Worm (Caenorhabditis elegans): ENCODE results near the gene fbxc-34.

The fbxc-34 gene

ce11 chrII:953052-953451 is 22.1 kb downstream of the fbxc-34 start:
- no peak for TF ChIP-seq jun-1 (tag; optimal IDR thresholded peaks at IDR 0.05)
- no peak for TF ChIP-seq nhr-43 (tag; optimal IDR thresholded peaks at IDR 0.05; ENCODE audit: poor library complexity, severe bottlenecking)
- TF ChIP-seq nhr-23 (tag; optimal IDR thresholded peaks at IDR 0.05), result no peak
- no peak for TF ChIP-seq nhr-12 (tag; optimal IDR thresholded peaks at IDR 0.05)
- no peak for TF ChIP-seq R02D3.7 (tag; optimal IDR thresholded peaks at IDR 0.05)
- TF ChIP-seq pha-4 (tag; optimal IDR thresholded peaks at IDR 0.05), result no peak
- no peak for TF ChIP-seq tbx-2 (tag; optimal IDR thresholded peaks at IDR 0.05)
- no peak for TF ChIP-seq nhr-28 (tag; optimal IDR thresholded peaks at IDR 0.05)
- TF ChIP-seq ceh-16 (tag; optimal IDR thresholded peaks at IDR 0.05), result no peak

ce11 chrII:954626-955025 is 23.7 kb downstream of the fbxc-34 start, which contains the start of gene fbxc-7:
Gene fbxc-7, plus strand, starts transcription at chrII:954926.
- peak; percentile 26 for TF ChIP-seq elt-2 (tag; optimal IDR thresholded peaks at IDR 0.05)

- TF ChIP-seq lsy-12 (tag; optimal IDR thresholded peaks at IDR 0.05) (no peak), nhr-28 (tag; optimal IDR thresholded peaks at IDR 0.05) (no peak), unc-39 (tag; optimal IDR thresholded peaks at IDR 0.05) (no peak), lin-15B (tag; optimal IDR thresholded peaks at IDR 0.05) (no peak), daf-12 (tag; optimal IDR thresholded peaks at IDR 0.05) (no peak), ZK546.5 (tag; optimal IDR thresholded peaks at IDR 0.05) (no peak), nhr-237 (tag; optimal IDR thresholded peaks at IDR 0.05) (no peak), pha-4 (tag; optimal IDR thresholded peaks at IDR 0.05) (no peak), snpc-4 (tag; optimal IDR thresholded peaks at IDR 0.05) (no peak), nfya-1 (tag; optimal IDR thresholded peaks at IDR 0.05; ENCODE audit: insufficient read depth) (no peak), ztf-4 (tag; optimal IDR thresholded peaks at IDR 0.05) (no peak), nhr-76 (tag; optimal IDR thresholded peaks at IDR 0.05) (no peak), skn-1 (tag; optimal IDR thresholded peaks at IDR 0.05) (no peak), ceh-16 (tag; optimal IDR thresholded peaks at IDR 0.05) (no peak), nhr-12 (tag; optimal IDR thresholded peaks at IDR 0.05) (no peak), jun-1 (tag; optimal IDR thresholded peaks at IDR 0.05) (no peak)
These were observed 27.6 kb downstream of the fbxc-34 start, which contains the start of gene sdz-4 for ce11 chrII:958618-959017. Gene sdz-4, plus strand, starts transcription at chrII:958918.

ce11 chrII:960218-960617 is 29.2 kb downstream of the fbxc-34 start, which contains the start of the genes C32B5.18 and C32B5.7:
Gene C32B5.18, plus strand, starts transcription at chrII:960518.
Gene C32B5.7, plus strand, starts transcription at chrII:960528.
- no peak for TF ChIP-seq hmg-11 (tag; optimal IDR thresholded peaks at IDR 0.05)
- TF ChIP-seq snpc-4 (tag; optimal IDR thresholded peaks at IDR 0.05), result no peak
- TF ChIP-seq zag-1 (tag; optimal IDR thresholded peaks at IDR 0.05), result no peak
- TF ChIP-seq ZK546.5 (tag; optimal IDR thresholded peaks at IDR 0.05), result no peak
- no peak for TF ChIP-seq nhr-237 (tag; optimal IDR thresholded peaks at IDR 0.05)
- TF ChIP-seq skn-1 (tag; optimal IDR thresholded peaks at IDR 0.05), result no peak
- TF ChIP-seq eor-1 (tag; optimal IDR thresholded peaks at IDR 0.05), result no peak
- no peak for TF ChIP-seq nhr-76 (tag; optimal IDR thresholded peaks at IDR 0.05)
- no peak for TF ChIP-seq elt-3 (tag; optimal IDR thresholded peaks at IDR 0.05)
- no peak for TF ChIP-seq egl-27 (tag; optimal IDR thresholded peaks at IDR 0.05)
- no peak for TF ChIP-seq nhr-43 (tag; optimal IDR thresholded peaks at IDR 0.05; ENCODE audit: poor library complexity, severe bottlenecking)
- TF ChIP-seq mml-1 (tag; optimal IDR thresholded peaks at IDR 0.05), result no peak
- no peak for TF ChIP-seq fos-1 (tag; optimal IDR thresholded peaks at IDR 0.05)
- no peak for TF ChIP-seq unc-39 (tag; optimal IDR thresholded peaks at IDR 0.05)

- TF ChIP-seq tbx-2 (tag; optimal IDR thresholded peaks at IDR 0.05) (no peak), nfya-1 (tag; optimal IDR thresholded peaks at IDR 0.05; ENCODE audit: insufficient read depth) (no peak), fos-1 (tag; optimal IDR thresholded peaks at IDR 0.05) (no peak), nhr-43 (tag; optimal IDR thresholded peaks at IDR 0.05; ENCODE audit: poor library complexity, severe bottlenecking) (no peak), unc-62 (GFP tag; optimal IDR thresholded peaks at IDR 0.05) (no peak), sea-2 (GFP tag; optimal IDR thresholded peaks at IDR 0.05) (no peak), fkh-2 (tag; optimal IDR thresholded peaks at IDR 0.05) (no peak), snpc-4 (tag; optimal IDR thresholded peaks at IDR 0.05) (no peak), ZK546.5 (tag; optimal IDR thresholded peaks at IDR 0.05) (no peak), ztf-4 (tag; optimal IDR thresholded peaks at IDR 0.05) (no peak), jun-1 (tag; optimal IDR thresholded peaks at IDR 0.05) (no peak), unc-39 (tag; optimal IDR thresholded peaks at IDR 0.05) (no peak), R02D3.7 (tag; optimal IDR thresholded peaks at IDR 0.05) (no peak)
These were observed 31.0 kb downstream of the fbxc-34 start, which contains the start of gene C32B5.13 for ce11 chrII:961961-962360. Gene C32B5.13, minus strand, starts transcription at chrII:962061.
